Worm (Caenorhabditis elegans): Measurements from ENCODE around the gene kgb-2.

kgb-2 gene

DNA sequence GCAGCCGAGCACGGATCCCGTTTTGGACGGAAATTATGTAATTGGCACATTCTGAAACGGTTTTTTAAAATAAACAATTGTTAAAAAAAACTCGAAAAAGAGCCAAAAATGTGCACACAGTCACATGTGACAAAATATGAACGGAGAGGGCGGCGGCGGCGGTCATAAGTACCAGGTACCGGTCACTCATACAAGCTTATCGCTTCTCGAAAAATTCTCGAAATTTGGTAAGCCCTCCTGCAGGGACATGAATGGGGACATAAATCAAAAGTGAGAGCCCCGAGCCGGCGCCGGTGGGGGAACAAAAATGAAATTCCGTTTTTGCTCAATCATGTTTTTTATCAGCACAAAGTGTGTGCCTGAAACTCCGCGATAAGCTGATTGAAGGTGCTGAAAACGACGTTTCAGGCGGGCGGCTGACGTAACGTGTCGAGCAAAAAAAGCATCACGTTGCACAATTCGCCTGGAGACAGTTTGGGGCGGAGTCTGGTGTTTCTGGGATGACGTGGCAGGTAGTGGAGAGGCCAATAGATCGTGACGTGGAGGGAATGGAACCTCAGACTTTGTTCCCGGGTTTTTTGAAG, 6.5 kb downstream of the kgb-2 start, which contains the start of gene ltah-1.2 (continued):
- TF ChIP-seq cebp-2 (GFP tag; IDR thresholded peaks at IDR 0.05): no peak
- peak; percentile 9 for TF ChIP-seq lin-54 (GFP tag; optimal IDR thresholded peaks at IDR 0.05)
- TF ChIP-seq lin-35 (GFP tag; optimal IDR thresholded peaks at IDR 0.05): no peak
- no peak for TF ChIP-seq aptf-2 (GFP tag; conservative IDR thresholded peaks at IDR 0.05)
- TF ChIP-seq snpc-1.3 (tag; optimal IDR thresholded peaks at IDR 0.05; ENCODE audit: insufficient read depth): no peak
- peak; percentile 81 for TF ChIP-seq atf-7 (tag; optimal IDR thresholded peaks at IDR 0.05)
- TF ChIP-seq cebp-1 (GFP tag; IDR thresholded peaks at IDR 0.05): no peak
- peak; percentile 57 for TF ChIP-seq cebp-1 (tag; optimal IDR thresholded peaks at IDR 0.05)
- TF ChIP-seq tlf-1 (GFP tag; optimal IDR thresholded peaks at IDR 0.05): peak; percentile 36
- TF ChIP-seq F39B2.1 (GFP tag; IDR thresholded peaks at IDR 0.05): no peak
- no peak for TF ChIP-seq mel-28 (tag; optimal IDR thresholded peaks at IDR 0.05; ENCODE audit: borderline replicate concordance)
- TF ChIP-seq ets-4 (GFP tag; optimal IDR thresholded peaks at IDR 0.05): peak; percentile 88

- no peak for TF ChIP-seq lsy-27 (tag; optimal IDR thresholded peaks at IDR 0.05; ENCODE audit: borderline replicate concordance, insufficient read depth)
- TF ChIP-seq madf-6 (GFP tag; IDR thresholded peaks at IDR 0.05): 0 out of 2 replicates have a peak, but pooled peaks have one; percentile 27
- no peak for TF ChIP-seq C17E4.6 (GFP tag; IDR thresholded peaks at IDR 0.05)
- no peak for TF ChIP-seq rcor-1 (GFP tag; IDR thresholded peaks at IDR 0.05)
- TF ChIP-seq Y67H2A.10 (GFP tag; conservative IDR thresholded peaks at IDR 0.05): no peak
- TF ChIP-seq Y53G8AR.9 (GFP tag; conservative IDR thresholded peaks at IDR 0.05): no peak
Measured at ce11 chrIV:3618719-3619118, 12.1 kb downstream of the kgb-2 start.

DNA sequence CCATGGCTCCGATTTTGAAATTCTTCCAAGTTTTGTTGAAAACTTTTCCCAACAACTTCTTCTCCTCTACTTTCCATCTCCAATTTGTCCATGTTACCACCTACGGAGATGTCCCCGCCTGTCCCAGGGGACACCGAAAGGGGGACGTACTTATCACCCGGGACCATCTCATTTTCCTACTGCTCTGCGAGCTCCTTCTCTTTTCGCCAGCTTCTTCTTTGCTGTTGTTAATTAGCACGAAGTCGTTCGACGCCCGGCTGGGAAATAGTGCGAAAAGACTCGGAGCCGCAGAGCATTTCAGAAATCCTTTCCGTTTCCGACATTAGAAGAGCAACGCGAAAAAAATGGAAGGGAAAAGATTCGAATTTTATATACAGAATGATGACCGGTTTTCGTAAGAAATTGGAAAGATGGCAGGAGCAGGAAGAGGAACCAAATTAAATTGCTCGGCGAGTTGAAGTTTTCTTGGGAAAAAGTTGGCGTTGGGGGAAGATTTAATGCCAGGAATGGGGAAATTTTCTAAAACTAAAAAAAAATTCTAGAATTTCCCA, 15.3 kb downstream of the kgb-2 start:
- TF ChIP-seq zfh-2 (GFP tag; conservative IDR thresholded peaks at IDR 0.05): 0 out of 2 replicates have a peak, but pooled peaks have one; percentile 11
- no peak for TF ChIP-seq gei-17 (GFP tag; optimal IDR thresholded peaks at IDR 0.05)

ce11 chrIV:3624597-3624996, 18.0 kb downstream of the kgb-2 start, which contains the start of the genes cha-1 and unc-17:
TSS of gene cha-1 (minus strand) at chrIV:3624697.
TSS of gene unc-17 (minus strand) at chrIV:3624699.
- no peak for TF ChIP-seq F10E7.11 (tag; optimal IDR thresholded peaks at IDR 0.05)
- no peak for TF ChIP-seq B0035.1 (tag; optimal IDR thresholded peaks at IDR 0.05)
- no peak for TF ChIP-seq ekl-4 (GFP tag; IDR thresholded peaks at IDR 0.05)
- TF ChIP-seq mcd-1 (GFP tag; IDR thresholded peaks at IDR 0.05): no peak
- TF ChIP-seq C17E4.6 (GFP tag; IDR thresholded peaks at IDR 0.05): no peak
- TF ChIP-seq T26A5.8 (tag; optimal IDR thresholded peaks at IDR 0.05): no peak

ce11 chrIV:3626447-3626846, 19.9 kb downstream of the kgb-2 start:
- no peak for TF ChIP-seq nhr-27 (tag; optimal IDR thresholded peaks at IDR 0.05)
- no peak for TF ChIP-seq xnd-1 (tag; optimal IDR thresholded peaks at IDR 0.05)
- TF ChIP-seq zfh-2 (GFP tag; conservative IDR thresholded peaks at IDR 0.05): no peak
- TF ChIP-seq ccch-3 (GFP tag; optimal IDR thresholded peaks at IDR 0.05): no peak
- TF ChIP-seq hmg-1.2 (GFP tag; IDR thresholded peaks at IDR 0.05): no peak
- TF ChIP-seq Y95B8A.8 (GFP tag; IDR thresholded peaks at IDR 0.05): no peak

Data from whole organism, young adult.